Fruit fly (Drosophila melanogaster): ENCODE data around the gene Cpr92A.

DNA sequence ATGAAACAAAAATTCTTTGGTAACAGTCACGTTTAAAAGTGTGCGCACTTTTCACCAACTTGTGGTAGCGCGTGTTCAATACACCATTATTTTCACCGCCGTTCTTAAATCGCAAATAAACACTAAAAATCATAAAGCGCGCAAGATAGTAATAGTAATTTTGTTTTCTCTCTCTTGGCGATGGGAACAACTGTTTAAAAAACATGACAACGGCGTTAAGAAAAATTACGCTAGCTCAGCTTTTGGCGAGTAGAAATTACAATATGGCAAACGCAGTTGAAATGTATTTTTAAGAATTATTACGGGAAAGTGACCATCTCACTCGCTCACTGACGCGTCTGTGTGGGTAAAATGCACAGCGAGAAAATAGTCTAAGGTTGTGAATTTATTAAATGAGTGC lies 29.1 kb downstream of the Cpr92A start:
- TF ChIP-seq psq (optimal IDR thresholded peaks at IDR 0.05): no peak
- no peak for TF ChIP-seq CG8478 (optimal IDR thresholded peaks at IDR 0.05)
